Worm (Caenorhabditis elegans): ENCODE results near the gene C04G6.13.

Gene C04G6.13

ce11 chrII:5057315-5057714 lies 36.7 kb upstream of the C04G6.13 start (continued):
- TF ChIP-seq nhr-85 (tag) = peak; percentile 81
- peak; percentile 44 for TF ChIP-seq C16A3.4 (tag; optimal IDR thresholded peaks at IDR 0.05)
- peak; percentile 29 for TF ChIP-seq pax-3 (tag; optimal IDR thresholded peaks at IDR 0.05)
- TF ChIP-seq jun-1 (tag; optimal IDR thresholded peaks at IDR 0.05) = no peak
- no peak for TF ChIP-seq egl-27 (tag; optimal IDR thresholded peaks at IDR 0.05)
- TF ChIP-seq C34B4.2 (tag; optimal IDR thresholded peaks at IDR 0.05) = no peak
- peak; percentile 89 for TF ChIP-seq elt-2 (tag; optimal IDR thresholded peaks at IDR 0.05)
- TF ChIP-seq efl-1 (optimal IDR thresholded peaks at IDR 0.05) = peak; percentile 41 to 67
- TF ChIP-seq efl-1 (GFP tag; optimal IDR thresholded peaks at IDR 0.05 in 1 of 2) = peak; percentile 39 to 94
- TF ChIP-seq lin-39 (tag; optimal IDR thresholded peaks at IDR 0.05) = no peak
- TF ChIP-seq tbx-2 (tag; optimal IDR thresholded peaks at IDR 0.05) = peak; percentile 54
- TF ChIP-seq Y116A8C.19 (tag; optimal IDR thresholded peaks at IDR 0.05; ENCODE audit: borderline replicate concordance) = no peak
- TF ChIP-seq mab-9 (GFP tag; IDR thresholded peaks at IDR 0.05) = 0 out of 2 replicates have a peak, but pooled peaks have one; percentile 43
- TF ChIP-seq dpl-1 (GFP tag; optimal IDR thresholded peaks at IDR 0.05) = peak; percentile 31 to 47 (median 44)
- no peak for TF ChIP-seq nhr-237 (tag; optimal IDR thresholded peaks at IDR 0.05)
- TF ChIP-seq tlp-1 (tag; optimal IDR thresholded peaks at IDR 0.05) = no peak
- peak; percentile 49 for TF ChIP-seq xbp-1 (tag; optimal IDR thresholded peaks at IDR 0.05)
- no peak for TF ChIP-seq hlh-17 (GFP tag; optimal IDR thresholded peaks at IDR 0.05; ENCODE audit: borderline replicate concordance)
- TF ChIP-seq ceh-90 (tag; optimal IDR thresholded peaks at IDR 0.05) = no peak
- no peak for TF ChIP-seq fkh-10 (GFP tag; optimal IDR thresholded peaks at IDR 0.05)
- TF ChIP-seq fkh-8 (tag; optimal IDR thresholded peaks at IDR 0.05) = no peak
- peak; percentile 59 for TF ChIP-seq swsn-7 (tag; optimal IDR thresholded peaks at IDR 0.05)
- TF ChIP-seq ztf-4 (tag; optimal IDR thresholded peaks at IDR 0.05) = no peak
- TF ChIP-seq ces-1 (GFP tag; optimal IDR thresholded peaks at IDR 0.05) = no peak
- peak; percentile 23 for TF ChIP-seq nhr-77 (tag; optimal IDR thresholded peaks at IDR 0.05)
- TF ChIP-seq nhr-47 (tag; optimal IDR thresholded peaks at IDR 0.05) = peak; percentile 70
- no peak for TF ChIP-seq C04F5.9 (tag; optimal IDR thresholded peaks at IDR 0.05)
- TF ChIP-seq mdl-1 (tag; optimal IDR thresholded peaks at IDR 0.05) = peak in 1 of 2 experiments; percentile 60
- no peak for TF ChIP-seq pag-3 (tag; optimal IDR thresholded peaks at IDR 0.05; ENCODE audit: borderline replicate concordance, insufficient read depth)
- no peak for TF ChIP-seq hpl-2 (GFP tag; optimal IDR thresholded peaks at IDR 0.05)
- TF ChIP-seq unc-30 (tag; optimal IDR thresholded peaks at IDR 0.05) = no peak
- peak; percentile 32 for TF ChIP-seq zip-4 (GFP tag; optimal IDR thresholded peaks at IDR 0.05)
- TF ChIP-seq lin-15B (tag; optimal IDR thresholded peaks at IDR 0.05) = no peak
- no peak for TF ChIP-seq vab-15 (tag; optimal IDR thresholded peaks at IDR 0.05)
- no peak for TF ChIP-seq unc-86 (tag; optimal IDR thresholded peaks at IDR 0.05)
- no peak for TF ChIP-seq alr-1 (tag; optimal IDR thresholded peaks at IDR 0.05; ENCODE audit: borderline replicate concordance)
- peak; percentile 26 for TF ChIP-seq F16B12.6 (tag; optimal IDR thresholded peaks at IDR 0.05)
- no peak for TF ChIP-seq nhr-12 (tag; optimal IDR thresholded peaks at IDR 0.05)
- no peak for TF ChIP-seq efl-3 (GFP tag; optimal IDR thresholded peaks at IDR 0.05)
- peak; percentile 38 for TF ChIP-seq unc-130 (tag; optimal IDR thresholded peaks at IDR 0.05)
- no peak for TF ChIP-seq nhr-84 (tag; optimal IDR thresholded peaks at IDR 0.05)
- no peak for TF ChIP-seq pqm-1 (tag; optimal IDR thresholded peaks at IDR 0.05)
- TF ChIP-seq aha-1 (tag; optimal IDR thresholded peaks at IDR 0.05) = no peak
- peak; percentile 76 to 79 for TF ChIP-seq lsy-2 (tag; optimal IDR thresholded peaks at IDR 0.05)
- no peak for TF ChIP-seq aly-2 (tag; optimal IDR thresholded peaks at IDR 0.05)

- no peak for TF ChIP-seq vab-15 (tag; optimal IDR thresholded peaks at IDR 0.05)
- no peak for TF ChIP-seq alr-1 (tag; optimal IDR thresholded peaks at IDR 0.05; ENCODE audit: borderline replicate concordance)
- no peak for TF ChIP-seq lin-39 (tag; optimal IDR thresholded peaks at IDR 0.05)
- TF ChIP-seq grh-1 (GFP tag; IDR thresholded peaks at IDR 0.05) = no peak
- TF ChIP-seq ces-1 (GFP tag; optimal IDR thresholded peaks at IDR 0.05) = no peak
- no peak for TF ChIP-seq ets-5 (GFP tag; IDR thresholded peaks at IDR 0.05)
- TF ChIP-seq nhr-28 (tag; optimal IDR thresholded peaks at IDR 0.05) = no peak
- TF ChIP-seq nhr-237 (tag; optimal IDR thresholded peaks at IDR 0.05) = no peak
- TF ChIP-seq ceh-8 (GFP tag; optimal IDR thresholded peaks at IDR 0.05) = no peak
- TF ChIP-seq unc-86 (tag; optimal IDR thresholded peaks at IDR 0.05) = no peak
- TF ChIP-seq egl-13 (tag; optimal IDR thresholded peaks at IDR 0.05) = no peak
- TF ChIP-seq C04F5.9 (tag; optimal IDR thresholded peaks at IDR 0.05) = no peak
- TF ChIP-seq snpc-4 (tag; optimal IDR thresholded peaks at IDR 0.05) = no peak
- TF ChIP-seq C34B4.2 (tag; optimal IDR thresholded peaks at IDR 0.05) = no peak
- TF ChIP-seq tbx-2 (tag; optimal IDR thresholded peaks at IDR 0.05) = no peak
- TF ChIP-seq ceh-82 (tag; optimal IDR thresholded peaks at IDR 0.05) = no peak
- no peak for TF ChIP-seq sox-4 (tag; optimal IDR thresholded peaks at IDR 0.05)
Observed at ce11 chrII:5058036-5058435, 36.0 kb upstream of the C04G6.13 start, which contains the start of gene C27A2.12. Gene C27A2.12 (minus strand): TSS chrII:5058136.
